Fruit fly (Drosophila melanogaster): ENCODE results near the gene orb.

orb gene

dm6 chr3R:23280806-23281257 is at the start of gene orb, which contains the start of gene Cdc16:
Gene orb, minus strand, starts transcription at chr3R:23280856.
Gene Cdc16, plus strand, starts transcription at chr3R:23281201.
- TF ChIP-seq CG33017 (tag; optimal IDR thresholded peaks at IDR 0.05) (peak; percentile 92), Hr96 (GFP tag; optimal IDR thresholded peaks at IDR 0.05) (peak; percentile 53), ovo (GFP tag; optimal IDR thresholded peaks at IDR 0.05) (peak; percentile 40), CG14711 (tag; optimal IDR thresholded peaks at IDR 0.05) (peak; percentile 92), bab1 (GFP tag; optimal IDR thresholded peaks at IDR 0.05) (peak; percentile 93), CG7101 (tag; optimal IDR thresholded peaks at IDR 0.05) (peak; percentile 93), toe (GFP tag; optimal IDR thresholded peaks at IDR 0.05) (peak; percentile 74), cic (GFP tag; optimal IDR thresholded peaks at IDR 0.05) (peak; percentile 8), CG5204 (GFP tag; optimal IDR thresholded peaks at IDR 0.05) (peak; percentile 64), Crg-1 (GFP tag; optimal IDR thresholded peaks at IDR 0.05) (peak; percentile 72), Mnt (GFP tag; optimal IDR thresholded peaks at IDR 0.05) (peak; percentile 41), cnc (optimal IDR thresholded peaks at IDR 0.05) (no peak), CG12768 (GFP tag; optimal IDR thresholded peaks at IDR 0.05) (peak; percentile 78), CG11617 (GFP tag; optimal IDR thresholded peaks at IDR 0.05) (peak; percentile 83), CG7045 (GFP tag; optimal IDR thresholded peaks at IDR 0.05) (peak; percentile 84), kay (GFP tag; ENCODE audit: borderline replicate concordance) (peak; percentile 52), tj (GFP tag; optimal IDR thresholded peaks at IDR 0.05) (peak; percentile 51), pad (GFP tag; optimal IDR thresholded peaks at IDR 0.05) (peak; percentile 25), CG1620 (GFP tag; optimal IDR thresholded peaks at IDR 0.05) (peak; percentile 78), Clk (GFP tag; optimal IDR thresholded peaks at IDR 0.05) (peak; percentile 70)

dm6 chr3R:23327707-23328106 is 47.1 kb upstream of the orb start:
- TF ChIP-seq Crg-1 (GFP tag; optimal IDR thresholded peaks at IDR 0.05) = no peak
- no peak for TF ChIP-seq CG7101 (tag; optimal IDR thresholded peaks at IDR 0.05)
- TF ChIP-seq cnc (optimal IDR thresholded peaks at IDR 0.05) = no peak
- TF ChIP-seq bab1 (GFP tag; optimal IDR thresholded peaks at IDR 0.05) = no peak
- TF ChIP-seq kay (GFP tag; ENCODE audit: borderline replicate concordance) = no peak
- TF ChIP-seq CG33017 (tag; optimal IDR thresholded peaks at IDR 0.05) = no peak
- TF ChIP-seq Clk (GFP tag; optimal IDR thresholded peaks at IDR 0.05) = no peak
- TF ChIP-seq CG11617 (GFP tag; optimal IDR thresholded peaks at IDR 0.05) = no peak
- no peak for TF ChIP-seq Mnt (GFP tag; optimal IDR thresholded peaks at IDR 0.05)
- TF ChIP-seq CG7045 (GFP tag; optimal IDR thresholded peaks at IDR 0.05) = no peak
- no peak for TF ChIP-seq ovo (GFP tag; optimal IDR thresholded peaks at IDR 0.05)
- no peak for TF ChIP-seq CG14711 (tag; optimal IDR thresholded peaks at IDR 0.05)

dm6 chr3R:23326292-23326691 is 45.6 kb upstream of the orb start:
- TF ChIP-seq CG7101 (tag; optimal IDR thresholded peaks at IDR 0.05) (peak; percentile 36), cnc (optimal IDR thresholded peaks at IDR 0.05) (no peak), CG14711 (tag; optimal IDR thresholded peaks at IDR 0.05) (no peak), CG33017 (tag; optimal IDR thresholded peaks at IDR 0.05) (peak; percentile 26), CG12768 (GFP tag; optimal IDR thresholded peaks at IDR 0.05) (peak; percentile 17), Clk (GFP tag; optimal IDR thresholded peaks at IDR 0.05) (peak; percentile 6)

dm6 chr3R:23325710-23326109 is 45.1 kb upstream of the orb start:
- TF ChIP-seq cnc (optimal IDR thresholded peaks at IDR 0.05) (no peak), CG12768 (GFP tag; optimal IDR thresholded peaks at IDR 0.05) (no peak), bab1 (GFP tag; optimal IDR thresholded peaks at IDR 0.05) (no peak), Crg-1 (GFP tag; optimal IDR thresholded peaks at IDR 0.05) (no peak)

dm6 chr3R:23323639-23324350 is 43.1 kb upstream of the orb start:
- no peak for TF ChIP-seq CG5204 (GFP tag; optimal IDR thresholded peaks at IDR 0.05)
- no peak for TF ChIP-seq CG33017 (tag; optimal IDR thresholded peaks at IDR 0.05)
- TF ChIP-seq CG7101 (tag; optimal IDR thresholded peaks at IDR 0.05) = no peak
- TF ChIP-seq CG7045 (GFP tag; optimal IDR thresholded peaks at IDR 0.05) = no peak
- no peak for TF ChIP-seq pad (GFP tag; optimal IDR thresholded peaks at IDR 0.05)

dm6 chr3R:23320251-23320650 is 39.6 kb upstream of the orb start:
- TF ChIP-seq cic (GFP tag; optimal IDR thresholded peaks at IDR 0.05) = no peak
- TF ChIP-seq kay (GFP tag; ENCODE audit: borderline replicate concordance) = peak; percentile 8
- no peak for TF ChIP-seq Hr96 (GFP tag; optimal IDR thresholded peaks at IDR 0.05)
- TF ChIP-seq CG7045 (GFP tag; optimal IDR thresholded peaks at IDR 0.05) = no peak
- no peak for TF ChIP-seq Crg-1 (GFP tag; optimal IDR thresholded peaks at IDR 0.05)

dm6 chr3R:23318928-23319327 is 38.3 kb upstream of the orb start:
- TF ChIP-seq tj (GFP tag; optimal IDR thresholded peaks at IDR 0.05) (peak; percentile 14), Mnt (GFP tag; optimal IDR thresholded peaks at IDR 0.05) (no peak)

Data from whole organism, adult.